Fruit fly (Drosophila melanogaster) whole organism, embryonic: ENCODE data around the gene enc.

Experiments used
- Aef1 ChIP-seq: fragments of 200-800 bp; sonication (Bioruptor generic); IDR thresholded peaks from 3 replicates; pipeline ENCODE4 v1.3.6; 2022; ENCODE audit warnings: missing biosample characterization, missing genetic modification characterization
- CG1024 ChIP-seq: fragments of 200-800 bp; sonication (Bioruptor generic); IDR thresholded peaks from 2 replicates; pipeline ENCODE4 v1.3.6; 2022; ENCODE audit warnings: missing biosample characterization, missing genetic modification characterization
- CG10267 ChIP-seq: fragments of 200-800 bp; sonication (Bioruptor generic); optimal IDR thresholded peaks from 2 replicates; lab custom pipeline; 2018; ENCODE audit warnings: missing biosample characterization, mild to moderate bottlenecking, missing genetic modification characterization, moderate library complexity
- CG10654 ChIP-seq: fragments of 200-800 bp; sonication (Bioruptor generic); optimal IDR thresholded peaks from 2 replicates; lab custom pipeline; 2016; ENCODE audit warnings: missing biosample characterization, missing genetic modification characterization
- CG12942 ChIP-seq: fragments of 200-800 bp; sonication (Bioruptor generic); optimal IDR thresholded peaks from 3 replicates; lab custom pipeline; 2016; ENCODE audit warnings: missing biosample characterization, missing genetic modification characterization
- CG13424 ChIP-seq: fragments of 200-800 bp; sonication (Bioruptor generic); optimal IDR thresholded peaks from 2 replicates; lab custom pipeline; 2019; ENCODE audit warnings: missing biosample characterization, mild to moderate bottlenecking, missing genetic modification characterization, moderate library complexity
- CG1529 ChIP-seq: fragments of 200-800 bp; sonication (Bioruptor generic); optimal IDR thresholded peaks from 3 replicates; lab custom pipeline; 2018; ENCODE audit warnings: missing biosample characterization, missing genetic modification characterization
- CG16863 ChIP-seq: fragments of 200-800 bp; sonication (Bioruptor generic); optimal IDR thresholded peaks from 3 replicates; lab custom pipeline; 2016; ENCODE audit warnings: missing biosample characterization, missing genetic modification characterization
- CG17568 ChIP-seq: fragments of 200-800 bp; sonication (Bioruptor generic); optimal IDR thresholded peaks from 2 replicates; lab custom pipeline; 2018; ENCODE audit warnings: missing biosample characterization, mild to moderate bottlenecking, missing genetic modification characterization, moderate library complexity
- CG2712 ChIP-seq: fragments of 200-800 bp; optimal IDR thresholded peaks from 3 replicates; lab custom pipeline; 2019; ENCODE audit warnings: missing biosample characterization, mild to moderate bottlenecking, missing genetic modification characterization, moderate library complexity
- CG3995 ChIP-seq: fragments of 200-800 bp; sonication (Bioruptor generic); optimal IDR thresholded peaks from 3 replicates; lab custom pipeline; 2016; ENCODE audit warnings: missing biosample characterization, missing genetic modification characterization
- CG8388 ChIP-seq: fragments of 200-800 bp; sonication (Bioruptor generic); optimal IDR thresholded peaks from 2 replicates; lab custom pipeline; 2019; ENCODE audit warnings: missing biosample characterization, mild to moderate bottlenecking, missing genetic modification characterization, moderate library complexity
- D ChIP-seq, 2 experiments: fragments of 200-800 bp in 1 of 2; fragments of >200 bp in 1 of 2; sonication (Bioruptor generic) in 1 of 2; optimal IDR thresholded peaks; 2 replicates in 1 of 2; 3 replicates in 1 of 2; lab custom pipeline; 2017; ENCODE audit warnings: mild to moderate bottlenecking in 1 of 2, missing biosample characterization in 1 of 2, missing genetic modification characterization in 1 of 2, missing genetic modification reagents in 1 of 2
- Gsc ChIP-seq: fragments of 200-800 bp; sonication (Bioruptor generic); IDR thresholded peaks from 2 replicates; pipeline ENCODE4 v1.3.6; 2022; ENCODE audit warnings: missing biosample characterization, missing genetic modification characterization
- H15 ChIP-seq: fragments of 200-800 bp; sonication (Bioruptor generic); IDR thresholded peaks from 3 replicates; pipeline ENCODE4 v1.3.6; 2022; ENCODE audit warnings: missing biosample characterization, missing genetic modification characterization
- HHEX ChIP-seq: fragments of 200-800 bp; sonication (Bioruptor generic); optimal IDR thresholded peaks from 3 replicates; lab custom pipeline; 2017; ENCODE audit warnings: missing biosample characterization, mild to moderate bottlenecking, missing genetic modification characterization, missing genetic modification reagents
- Hmx ChIP-seq: fragments of 200-800 bp; sonication (Bioruptor generic); optimal IDR thresholded peaks from 2 replicates; lab custom pipeline; 2016; ENCODE audit warnings: missing biosample characterization, missing genetic modification characterization
- Hr3 ChIP-seq: fragments of 200-800 bp; sonication (Bioruptor generic); optimal IDR thresholded peaks from 3 replicates; lab custom pipeline; 2016; ENCODE audit warnings: missing biosample characterization, missing genetic modification characterization
- NfI ChIP-seq: fragments of 200-800 bp; sonication (Bioruptor generic); optimal IDR thresholded peaks from 3 replicates; lab custom pipeline; 2018; ENCODE audit warnings: missing biosample characterization, mild to moderate bottlenecking, missing genetic modification characterization, moderate library complexity
- Oaz ChIP-seq: fragments of 200-800 bp; sonication (Bioruptor generic); IDR thresholded peaks from 2 replicates; pipeline ENCODE4 v1.3.6; 2022; ENCODE audit warnings: missing biosample characterization, missing genetic modification characterization
- ara ChIP-seq: fragments of 200-800 bp; sonication (Bioruptor generic); IDR thresholded peaks from 2 replicates; pipeline ENCODE4 v1.3.6; 2022; ENCODE audit warnings: missing biosample characterization, missing genetic modification characterization
- bsh ChIP-seq, 2 experiments: fragments of 200-800 bp; sonication (Bioruptor generic); optimal IDR thresholded peaks; 2 replicates each; lab custom pipeline; 2017 to 2018; ENCODE audit warnings: mild to moderate bottlenecking in 2 of 2, missing biosample characterization in 2 of 2, missing genetic modification characterization in 2 of 2, moderate library complexity in 1 of 2
- chm ChIP-seq: fragments of 200-800 bp; sonication (Bioruptor generic); IDR thresholded peaks from 2 replicates; pipeline ENCODE4 v1.3.6; 2022; ENCODE audit warnings: missing biosample characterization, missing genetic modification characterization
- crc ChIP-seq: fragments of 200-800 bp; sonication (Bioruptor generic); optimal IDR thresholded peaks from 2 replicates; lab custom pipeline; 2016; ENCODE audit warnings: missing biosample characterization, missing genetic modification characterization
- dysf ChIP-seq: fragments of 200-800 bp; sonication (Bioruptor generic); IDR thresholded peaks from 3 replicates; pipeline ENCODE4 v1.3.6; 2022; ENCODE audit warnings: missing biosample characterization, missing genetic modification characterization
- fd3F ChIP-seq: fragments of 200-800 bp; sonication (Bioruptor generic); optimal IDR thresholded peaks from 2 replicates; lab custom pipeline; 2018; ENCODE audit warnings: missing biosample characterization, mild to moderate bottlenecking, missing genetic modification characterization, moderate library complexity
- gcm2 ChIP-seq: fragments of 200-800 bp; sonication (Bioruptor generic); optimal IDR thresholded peaks from 2 replicates; lab custom pipeline; 2016; ENCODE audit warnings: missing biosample characterization, missing genetic modification characterization
- h ChIP-seq: fragments of >200 bp; optimal IDR thresholded peaks from 2 replicates; lab custom pipeline; 2017
- hbn ChIP-seq: fragments of 200-800 bp; sonication (Bioruptor generic); IDR thresholded peaks from 2 replicates; pipeline ENCODE4 v1.3.6; 2022; ENCODE audit warnings: missing biosample characterization, missing genetic modification characterization; ENCODE audit not compliant: partially characterized antibody
- insv ChIP-seq, 2 experiments: fragments of 200-800 bp; sonication (Bioruptor generic); optimal IDR thresholded peaks; 3 replicates each; lab custom pipeline; 2016 to 2018; ENCODE audit warnings: missing biosample characterization in 2 of 2, missing genetic modification characterization in 2 of 2
- jigr1 ChIP-seq: fragments of 200-800 bp; sonication (Bioruptor generic); IDR thresholded peaks from 3 replicates; pipeline ENCODE4 v1.3.6; 2022; ENCODE audit warnings: missing biosample characterization, missing genetic modification characterization
- jing ChIP-seq: fragments of 200-800 bp; sonication (Bioruptor generic); optimal IDR thresholded peaks from 2 replicates; lab custom pipeline; 2018; ENCODE audit warnings: missing biosample characterization, mild to moderate bottlenecking, missing genetic modification characterization
- lola ChIP-seq, 3 experiments: fragments of >200 bp in 2 of 3; fragments of 200-800 bp in 1 of 3; sonication (Bioruptor generic) in 1 of 3; optimal IDR thresholded peaks; 2 replicates each; lab custom pipeline; 2017 to 2019; ENCODE audit warnings: missing biosample characterization in 3 of 3, missing genetic modification characterization in 3 of 3, mild to moderate bottlenecking in 1 of 3, moderate library complexity in 1 of 3
- lov ChIP-seq, 2 experiments: fragments of 200-800 bp in 1 of 2; fragments of >200 bp in 1 of 2; sonication (Bioruptor generic) in 1 of 2; IDR thresholded peaks in 1 of 2; optimal IDR thresholded peaks in 1 of 2; 2 replicates in 1 of 2; 3 replicates in 1 of 2; pipeline versions ENCODE4 v1.3.6 to Lab custom; 2017 to 2022; ENCODE audit warnings: missing biosample characterization in 1 of 2, missing genetic modification characterization in 1 of 2
- maf-S ChIP-seq: fragments of 200-800 bp; sonication (Bioruptor generic); optimal IDR thresholded peaks from 2 replicates; lab custom pipeline; 2016; ENCODE audit warnings: missing biosample characterization, missing genetic modification characterization
- org-1 ChIP-seq: fragments of 200-800 bp; sonication (Bioruptor generic); optimal IDR thresholded peaks from 2 replicates; lab custom pipeline; 2017; ENCODE audit warnings: missing biosample characterization, missing genetic modification characterization
- otp ChIP-seq: fragments of 200-800 bp; sonication (Bioruptor generic); IDR thresholded peaks from 3 replicates; pipeline ENCODE4, ENCODE4 v1.3.6; 2022; ENCODE audit warnings: missing biosample characterization, missing genetic modification characterization
- prd ChIP-seq, 3 experiments: fragments of >200 bp in 2 of 3; fragments of 200-800 bp in 1 of 3; sonication (Bioruptor generic) in 1 of 3; optimal IDR thresholded peaks in 2 of 3; IDR thresholded peaks in 1 of 3; 2 replicates in 2 of 3; 3 replicates in 1 of 3; pipeline versions ENCODE4 v1.3.6 to Lab custom; 2017 to 2022; ENCODE audit warnings: missing biosample characterization in 1 of 3, missing genetic modification characterization in 1 of 3
- pzg ChIP-seq: fragments of 200-800 bp; sonication (Bioruptor generic); optimal IDR thresholded peaks from 3 replicates; lab custom pipeline; 2018; ENCODE audit warnings: missing biosample characterization, mild to moderate bottlenecking, missing genetic modification characterization, moderate library complexity
- ranshi ChIP-seq: fragments of 200-800 bp; sonication (Bioruptor generic); IDR thresholded peaks from 2 replicates; pipeline ENCODE4 v1.3.6; 2022; ENCODE audit warnings: missing biosample characterization, missing genetic modification characterization
- salm ChIP-seq: fragments of 200-800 bp; sonication (Bioruptor generic); optimal IDR thresholded peaks from 2 replicates; lab custom pipeline; 2018; ENCODE audit warnings: missing biosample characterization, mild to moderate bottlenecking, missing genetic modification characterization
- sens-2 ChIP-seq: fragments of 200-800 bp; sonication (Bioruptor generic); IDR thresholded peaks from 2 replicates; pipeline ENCODE4 v1.3.6; 2022; ENCODE audit warnings: missing biosample characterization, missing genetic modification characterization
- sisA ChIP-seq: fragments of 200-800 bp; sonication (Bioruptor generic); IDR thresholded peaks from 2 replicates; pipeline ENCODE4 v1.3.6; 2022; ENCODE audit warnings: missing biosample characterization, missing genetic modification characterization
- ssp ChIP-seq: fragments of 200-800 bp; sonication (Bioruptor generic); IDR thresholded peaks from 2 replicates; pipeline ENCODE4 v1.3.6; 2022; ENCODE audit warnings: missing biosample characterization, missing genetic modification characterization
- tna ChIP-seq: fragments of 200-800 bp; sonication (Bioruptor generic); IDR thresholded peaks from 2 replicates; pipeline ENCODE4 v1.3.6; 2022; ENCODE audit warnings: missing biosample characterization, missing genetic modification characterization; ENCODE audit not compliant: partially characterized antibody
- usp ChIP-seq: fragments of >200 bp; optimal IDR thresholded peaks from 2 replicates; lab custom pipeline; 2017; ENCODE audit warnings: missing biosample characterization, missing genetic modification characterization
- wor ChIP-seq: fragments of 200-800 bp; sonication (Bioruptor generic); IDR thresholded peaks from 2 replicates; pipeline ENCODE4 v1.3.6; 2022; ENCODE audit warnings: missing biosample characterization, missing genetic modification characterization
- zfh1 ChIP-seq: fragments of 200-800 bp; sonication (Bioruptor generic); IDR thresholded peaks from 3 replicates; pipeline ENCODE4 v1.3.6; 2022; ENCODE audit warnings: missing biosample characterization, missing genetic modification characterization
- zfh2 ChIP-seq: fragments of 200-800 bp; sonication (Bioruptor generic); optimal IDR thresholded peaks from 2 replicates; lab custom pipeline; 2016; ENCODE audit warnings: missing biosample characterization, missing genetic modification characterization

Gene enc

dm6 chr3L:3852842-3853241 is 34.4 kb downstream of the enc start (continued):
- no peak for TF ChIP-seq Aef1 (GFP tag; lab: Robert Waterston, UW)
- no peak for TF ChIP-seq HHEX (GFP tag; lab: Kevin White, UChicago)
- TF ChIP-seq org-1 (GFP tag; lab: Kevin White, UChicago): peak; percentile 36
- peak; percentile 40 for TF ChIP-seq CG12942
- peak; percentile 6 for TF ChIP-seq maf-S (GFP tag; lab: Kevin White, UChicago)
- TF ChIP-seq CG10267 (tag; lab: Kevin White, UChicago): peak; percentile 22
- 0 out of 3 replicates have a peak, but pooled peaks have one; percentile 36 for TF ChIP-seq jigr1 (GFP tag; lab: Robert Waterston, UW)
- peak; percentile 42 to 85 for TF ChIP-seq bsh (GFP tag; optimal IDR thresholded peaks at IDR 0.05; lab: Kevin White, UChicago)
- TF ChIP-seq lov (optimal IDR thresholded peaks at IDR 0.05; lab: Kevin White, UChicago): no peak
- TF ChIP-seq lov (GFP tag; IDR thresholded peaks at IDR 0.05; lab: Robert Waterston, UW): 0 out of 3 replicates have a peak, but pooled peaks have one; percentile 53
- TF ChIP-seq otp: peak; percentile 76
- TF ChIP-seq CG1529 (GFP tag; lab: Kevin White, UChicago): peak; percentile 67
- peak in 1 of 3 experiments; percentile 67 for TF ChIP-seq lola (GFP tag; optimal IDR thresholded peaks at IDR 0.05; lab: Kevin White, UChicago)
- no peak for TF ChIP-seq tna (GFP tag; lab: Robert Waterston, UW)
- 0 out of 2 replicates have a peak, but pooled peaks have one; percentile 45 for TF ChIP-seq sens-2 (GFP tag; lab: Robert Waterston, UW)
- TF ChIP-seq CG2712: peak; percentile 49
- no peak for TF ChIP-seq insv (GFP tag; optimal IDR thresholded peaks at IDR 0.05; lab: Kevin White, UChicago)
- 0 out of 3 replicates have a peak, but pooled peaks have one; percentile 43 for TF ChIP-seq dysf (GFP tag; lab: Robert Waterston, UW)
- TF ChIP-seq prd (optimal IDR thresholded peaks at IDR 0.05; lab: Kevin White, UChicago): no peak
- TF ChIP-seq prd (GFP tag; IDR thresholded peaks at IDR 0.05; lab: Robert Waterston, UW): peak; percentile 76; the same call in 2 of the 3 replicates
- TF ChIP-seq ara: peak; percentile 70
- peak; percentile 41 for TF ChIP-seq salm (tag; lab: Kevin White, UChicago)
- TF ChIP-seq zfh1 (GFP tag; lab: Robert Waterston, UW): peak; percentile 80
- TF ChIP-seq D (optimal IDR thresholded peaks at IDR 0.05; lab: Kevin White, UChicago): no peak
- TF ChIP-seq D (GFP tag; optimal IDR thresholded peaks at IDR 0.05; lab: Kevin White, UChicago): peak; percentile 28
- TF ChIP-seq NfI (GFP tag; lab: Kevin White, UChicago): peak; percentile 44
- TF ChIP-seq CG16863 (GFP tag; lab: Kevin White, UChicago): peak; percentile 63
- no peak for TF ChIP-seq zfh2 (GFP tag; lab: Kevin White, UChicago)
- TF ChIP-seq usp (GFP tag; lab: Kevin White, UChicago): no peak
- TF ChIP-seq Hmx: no peak
- no peak for TF ChIP-seq CG1024
- peak; percentile 42; the same call in 1 of the 2 replicates for TF ChIP-seq Gsc
- peak; percentile 56 for TF ChIP-seq wor
- no peak for TF ChIP-seq CG3995 (GFP tag; lab: Kevin White, UChicago)
- TF ChIP-seq hbn: no peak
- peak; percentile 6 for TF ChIP-seq CG17568 (GFP tag; lab: Kevin White, UChicago)
- TF ChIP-seq pzg (GFP tag; lab: Kevin White, UChicago): no peak
- no peak for TF ChIP-seq ssp (GFP tag; lab: Robert Waterston, UW)
- no peak for TF ChIP-seq h (lab: Kevin White, UChicago)
- TF ChIP-seq ranshi (GFP tag; lab: Robert Waterston, UW): peak; percentile 30; the same call in 1 of the 2 replicates
- no peak for TF ChIP-seq fd3F (GFP tag; lab: Kevin White, UChicago)
- no peak for TF ChIP-seq gcm2 (GFP tag; lab: Kevin White, UChicago)
- TF ChIP-seq Oaz (GFP tag; lab: Robert Waterston, UW): no peak
- TF ChIP-seq CG13424 (tag; lab: Kevin White, UChicago): peak; percentile 71
- TF ChIP-seq CG10654 (GFP tag; lab: Kevin White, UChicago): no peak
- TF ChIP-seq crc (GFP tag; lab: Kevin White, UChicago): no peak
- peak; percentile 79 for TF ChIP-seq sisA (GFP tag; lab: Robert Waterston, UW)
- TF ChIP-seq H15 (GFP tag; lab: Robert Waterston, UW): peak; percentile 49; the same call in 1 of the 3 replicates
- TF ChIP-seq chm (GFP tag; lab: Robert Waterston, UW): peak; percentile 38; the same call in 1 of the 2 replicates
- peak; percentile 61 for TF ChIP-seq CG8388 (GFP tag; lab: Kevin White, UChicago)
- peak; percentile 18 for TF ChIP-seq Hr3 (GFP tag; lab: Kevin White, UChicago)
- peak; percentile 60 for TF ChIP-seq jing (GFP tag; lab: Kevin White, UChicago)
